Fruit fly (Drosophila melanogaster): Measurements from ENCODE around the gene CG6216.

dm6 chr3L:11125636-11126532, 24.7 kb downstream of the CG6216 start:
- TF ChIP-seq pan (optimal IDR thresholded peaks at IDR 0.05) = no peak
- no peak for TF ChIP-seq EcR (GFP tag; optimal IDR thresholded peaks at IDR 0.05)
